Fruit fly (Drosophila melanogaster) whole organism, embryonic: Measurements from ENCODE around the gene CG42535.

Source experiments
- CG11093 ChIP-seq: fragments of 200-800 bp; sonication (Bioruptor generic); IDR thresholded peaks from 3 replicates; pipeline ENCODE4 v1.3.6; 2022; ENCODE audit warnings: missing biosample characterization, missing genetic modification characterization
- CG11695 ChIP-seq: fragments of 200-800 bp; sonication (Bioruptor generic); IDR thresholded peaks from 3 replicates; pipeline ENCODE4 v1.3.6; 2022; ENCODE audit warnings: missing biosample characterization, missing genetic modification characterization
- CG12155 ChIP-seq: fragments of 200-800 bp; sonication (Bioruptor generic); optimal IDR thresholded peaks from 3 replicates; lab custom pipeline; 2016; ENCODE audit warnings: missing biosample characterization, missing genetic modification characterization
- CG12236 ChIP-seq: fragments of 200-800 bp; sonication (Bioruptor generic); optimal IDR thresholded peaks from 2 replicates; lab custom pipeline; 2016; ENCODE audit warnings: missing biosample characterization, missing genetic modification characterization
- CG12769 ChIP-seq: fragments of 200-800 bp; sonication (Bioruptor generic); optimal IDR thresholded peaks from 2 replicates; lab custom pipeline; 2019; ENCODE audit warnings: missing biosample characterization, mild to moderate bottlenecking, missing genetic modification characterization, moderate library complexity
- CG12942 ChIP-seq: fragments of 200-800 bp; sonication (Bioruptor generic); optimal IDR thresholded peaks from 3 replicates; lab custom pipeline; 2016; ENCODE audit warnings: missing biosample characterization, missing genetic modification characterization
- CG14014 ChIP-seq: fragments of 200-800 bp; sonication (Bioruptor generic); IDR thresholded peaks from 2 replicates; pipeline ENCODE4 v1.3.6; 2022; ENCODE audit warnings: missing biosample characterization, missing genetic modification characterization
- CG14667 ChIP-seq: fragments of 200-800 bp; sonication (Bioruptor generic); IDR thresholded peaks from 2 replicates; pipeline ENCODE4 v1.3.6; 2022; ENCODE audit warnings: missing biosample characterization, missing genetic modification characterization
- CG14710 ChIP-seq: fragments of 200-800 bp; sonication (Bioruptor generic); optimal IDR thresholded peaks from 3 replicates; lab custom pipeline; 2019; ENCODE audit warnings: missing biosample characterization, mild to moderate bottlenecking, missing genetic modification characterization, moderate library complexity
- CG1602 ChIP-seq: fragments of 200-800 bp; sonication (Bioruptor generic); optimal IDR thresholded peaks from 3 replicates; lab custom pipeline; 2016; ENCODE audit warnings: missing biosample characterization, missing genetic modification characterization
- CG17802 ChIP-seq: fragments of 200-800 bp; sonication (Bioruptor generic); optimal IDR thresholded peaks from 2 replicates; lab custom pipeline; 2018; ENCODE audit warnings: missing biosample characterization, mild to moderate bottlenecking, missing genetic modification characterization, moderate library complexity
- CG2875 ChIP-seq: fragments of 200-800 bp; sonication (Bioruptor generic); optimal IDR thresholded peaks from 2 replicates; lab custom pipeline; 2017; ENCODE audit warnings: missing biosample characterization, mild to moderate bottlenecking, missing genetic modification characterization, missing genetic modification reagents
- CG30020 ChIP-seq: fragments of 200-800 bp; optimal IDR thresholded peaks from 2 replicates; lab custom pipeline; 2019; ENCODE audit warnings: missing biosample characterization, mild to moderate bottlenecking, missing genetic modification characterization, moderate library complexity
- CG3163 ChIP-seq: fragments of 200-800 bp; sonication (Bioruptor generic); optimal IDR thresholded peaks from 3 replicates; lab custom pipeline; 2016; ENCODE audit warnings: missing biosample characterization, missing genetic modification characterization
- CG33557 ChIP-seq: fragments of 200-800 bp; sonication (Bioruptor generic); optimal IDR thresholded peaks from 2 replicates; lab custom pipeline; 2019; ENCODE audit warnings: missing biosample characterization, mild to moderate bottlenecking, missing genetic modification characterization, moderate library complexity
- CG6654 ChIP-seq: fragments of 200-800 bp; sonication (Bioruptor generic); optimal IDR thresholded peaks from 2 replicates; lab custom pipeline; 2017; ENCODE audit warnings: missing biosample characterization, mild to moderate bottlenecking, missing genetic modification characterization
- CG6765 ChIP-seq: fragments of 200-800 bp; sonication (Bioruptor generic); optimal IDR thresholded peaks from 3 replicates; lab custom pipeline; 2017; ENCODE audit warnings: missing biosample characterization, mild to moderate bottlenecking, missing genetic modification characterization
- CG7963 ChIP-seq: fragments of 200-800 bp; sonication (Bioruptor generic); IDR thresholded peaks from 3 replicates; pipeline ENCODE4 v1.3.6; 2022; ENCODE audit warnings: missing biosample characterization, missing genetic modification characterization; ENCODE audit not compliant: partially characterized antibody
- CG8290 ChIP-seq, 3 experiments: fragments of 200-800 bp; sonication (Bioruptor generic); optimal IDR thresholded peaks; 2 replicates each; lab custom pipeline; 2016 to 2019; ENCODE audit warnings: missing biosample characterization in 3 of 3, missing genetic modification characterization in 3 of 3, mild to moderate bottlenecking in 2 of 3, moderate library complexity in 1 of 3
- CG9437 ChIP-seq: fragments of 200-800 bp; sonication (Bioruptor generic); optimal IDR thresholded peaks from 2 replicates; lab custom pipeline; 2018; ENCODE audit warnings: missing biosample characterization, mild to moderate bottlenecking, missing genetic modification characterization
- Camta ChIP-seq: fragments of 200-800 bp; sonication (Bioruptor generic); optimal IDR thresholded peaks from 2 replicates; lab custom pipeline; 2016; ENCODE audit warnings: missing biosample characterization, missing genetic modification characterization
- Dbx ChIP-seq: fragments of 200-800 bp; sonication (Bioruptor generic); IDR thresholded peaks from 3 replicates; pipeline ENCODE4 v1.3.6; 2022; ENCODE audit warnings: missing biosample characterization, missing genetic modification characterization
- Dek ChIP-seq: fragments of 200-800 bp; sonication (Bioruptor generic); optimal IDR thresholded peaks from 3 replicates; lab custom pipeline; 2019; ENCODE audit warnings: missing biosample characterization, mild to moderate bottlenecking, missing genetic modification characterization, moderate library complexity
- Dll ChIP-seq: fragments of 200-800 bp; sonication (Bioruptor generic); IDR thresholded peaks from 4 replicates; pipeline ENCODE4 v1.3.6; 2022; ENCODE audit warnings: missing biosample characterization, missing genetic modification characterization; ENCODE audit not compliant: partially characterized antibody
- Doc2 ChIP-seq: fragments of 200-800 bp; sonication (Bioruptor generic); IDR thresholded peaks from 2 replicates; pipeline ENCODE4 v1.3.6; 2022; ENCODE audit warnings: missing biosample characterization, missing genetic modification characterization
- Hr51 ChIP-seq, 2 experiments: fragments of 200-800 bp; sonication (Bioruptor generic); optimal IDR thresholded peaks; 2 replicates in 1 of 2; 3 replicates in 1 of 2; lab custom pipeline; 2016 to 2018; ENCODE audit warnings: missing biosample characterization in 2 of 2, missing genetic modification characterization in 2 of 2, mild to moderate bottlenecking in 1 of 2, moderate library complexity in 1 of 2
- Side ChIP-seq: fragments of 200-800 bp; sonication (Bioruptor generic); optimal IDR thresholded peaks from 2 replicates; lab custom pipeline; 2016; ENCODE audit warnings: missing biosample characterization, missing genetic modification characterization
- ab ChIP-seq: fragments of 200-800 bp; sonication (Bioruptor generic); optimal IDR thresholded peaks from 2 replicates; lab custom pipeline; 2016; ENCODE audit warnings: missing biosample characterization, missing genetic modification characterization
- br ChIP-seq: fragments of >200 bp; optimal IDR thresholded peaks from 2 replicates; lab custom pipeline; 2017
- bsh ChIP-seq, 2 experiments: fragments of 200-800 bp; sonication (Bioruptor generic); optimal IDR thresholded peaks; 2 replicates each; lab custom pipeline; 2017 to 2018; ENCODE audit warnings: mild to moderate bottlenecking in 2 of 2, missing biosample characterization in 2 of 2, missing genetic modification characterization in 2 of 2, moderate library complexity in 1 of 2
- caup ChIP-seq: fragments of 200-800 bp; sonication (Bioruptor generic); optimal IDR thresholded peaks from 3 replicates; lab custom pipeline; 2017; ENCODE audit warnings: missing biosample characterization, mild to moderate bottlenecking, missing genetic modification characterization, moderate library complexity; ENCODE audit not compliant: severe bottlenecking
- chinmo ChIP-seq: fragments of 200-800 bp; sonication (Bioruptor generic); IDR thresholded peaks from 4 replicates; pipeline ENCODE4 v1.3.6; 2022; ENCODE audit warnings: missing biosample characterization, missing genetic modification characterization; ENCODE audit not compliant: partially characterized antibody
- croc ChIP-seq: fragments of 200-800 bp; sonication (Bioruptor generic); conservative IDR thresholded peaks from 3 replicates; pipeline ENCODE4 v1.3.6; 2022; ENCODE audit warnings: missing biosample characterization, missing genetic modification characterization
- crp ChIP-seq, 2 experiments: fragments of 200-800 bp; sonication (Bioruptor generic); optimal IDR thresholded peaks; 2 replicates in 1 of 2; 3 replicates in 1 of 2; lab custom pipeline; 2017; ENCODE audit warnings: missing biosample characterization in 2 of 2, missing genetic modification characterization in 2 of 2, mild to moderate bottlenecking in 1 of 2, moderate library complexity in 1 of 2
- en ChIP-seq: fragments of 200-800 bp; sonication (Bioruptor generic); optimal IDR thresholded peaks from 2 replicates; lab custom pipeline; 2016; ENCODE audit warnings: missing biosample characterization, missing genetic modification characterization
- ewg ChIP-seq: fragments of 200-800 bp; sonication (Bioruptor generic); optimal IDR thresholded peaks from 3 replicates; lab custom pipeline; 2017; ENCODE audit warnings: mild to moderate bottlenecking, missing biosample characterization, missing genetic modification reagents, missing genetic modification characterization
- fd3F ChIP-seq: fragments of 200-800 bp; sonication (Bioruptor generic); optimal IDR thresholded peaks from 2 replicates; lab custom pipeline; 2018; ENCODE audit warnings: missing biosample characterization, mild to moderate bottlenecking, missing genetic modification characterization, moderate library complexity
- gce ChIP-seq: fragments of 200-800 bp; sonication (Bioruptor generic); IDR thresholded peaks from 3 replicates; pipeline ENCODE4 v1.3.6; 2022; ENCODE audit warnings: missing biosample characterization, missing genetic modification characterization
- gfzf ChIP-seq: fragments of 200-800 bp; sonication (Bioruptor generic); optimal IDR thresholded peaks from 2 replicates; lab custom pipeline; 2016; ENCODE audit warnings: missing biosample characterization, mild to moderate bottlenecking, missing genetic modification characterization, moderate library complexity
- insv ChIP-seq, 2 experiments: fragments of 200-800 bp; sonication (Bioruptor generic); optimal IDR thresholded peaks; 3 replicates each; lab custom pipeline; 2016 to 2018; ENCODE audit warnings: missing biosample characterization in 2 of 2, missing genetic modification characterization in 2 of 2
- jigr1 ChIP-seq: fragments of 200-800 bp; sonication (Bioruptor generic); IDR thresholded peaks from 3 replicates; pipeline ENCODE4 v1.3.6; 2022; ENCODE audit warnings: missing biosample characterization, missing genetic modification characterization
- jumu ChIP-seq: fragments of 200-800 bp; sonication (Bioruptor generic); optimal IDR thresholded peaks from 3 replicates; lab custom pipeline; 2016; ENCODE audit warnings: missing biosample characterization, missing genetic modification characterization
- kah ChIP-seq: fragments of 200-800 bp; sonication (Bioruptor generic); optimal IDR thresholded peaks from 2 replicates; lab custom pipeline; 2018; ENCODE audit warnings: missing biosample characterization, mild to moderate bottlenecking, missing genetic modification characterization
- kay ChIP-seq: fragments of 200-800 bp; sonication (Bioruptor generic); optimal IDR thresholded peaks from 2 replicates; lab custom pipeline; 2016; ENCODE audit warnings: missing biosample characterization, missing genetic modification characterization
- pan ChIP-seq, 4 experiments: fragments of >200 bp in 3 of 4; fragments of 200-800 bp in 1 of 4; sonication (Bioruptor generic) in 1 of 4; optimal IDR thresholded peaks in 3 of 4; IDR thresholded peaks in 1 of 4; 2 replicates each; pipeline versions ENCODE4 v1.3.6 to Lab custom; 2017 to 2022; ENCODE audit warnings: missing biosample characterization in 2 of 4, missing genetic modification characterization in 2 of 4, mixed read lengths in 1 of 4
- slou ChIP-seq: fragments of 200-800 bp; sonication (Bioruptor generic); optimal IDR thresholded peaks from 3 replicates; lab custom pipeline; 2016; ENCODE audit warnings: missing biosample characterization, missing genetic modification characterization
- sug ChIP-seq: fragments of 200-800 bp; optimal IDR thresholded peaks from 2 replicates; lab custom pipeline; 2019; ENCODE audit warnings: missing biosample characterization, mild to moderate bottlenecking, missing genetic modification characterization, moderate library complexity
- unc-4 ChIP-seq: fragments of 200-800 bp; sonication (Bioruptor generic); IDR thresholded peaks from 2 replicates; pipeline ENCODE4 v1.3.6; 2022; ENCODE audit warnings: missing biosample characterization, missing genetic modification characterization; ENCODE audit not compliant: partially characterized antibody

Gene CG42535

DNA sequence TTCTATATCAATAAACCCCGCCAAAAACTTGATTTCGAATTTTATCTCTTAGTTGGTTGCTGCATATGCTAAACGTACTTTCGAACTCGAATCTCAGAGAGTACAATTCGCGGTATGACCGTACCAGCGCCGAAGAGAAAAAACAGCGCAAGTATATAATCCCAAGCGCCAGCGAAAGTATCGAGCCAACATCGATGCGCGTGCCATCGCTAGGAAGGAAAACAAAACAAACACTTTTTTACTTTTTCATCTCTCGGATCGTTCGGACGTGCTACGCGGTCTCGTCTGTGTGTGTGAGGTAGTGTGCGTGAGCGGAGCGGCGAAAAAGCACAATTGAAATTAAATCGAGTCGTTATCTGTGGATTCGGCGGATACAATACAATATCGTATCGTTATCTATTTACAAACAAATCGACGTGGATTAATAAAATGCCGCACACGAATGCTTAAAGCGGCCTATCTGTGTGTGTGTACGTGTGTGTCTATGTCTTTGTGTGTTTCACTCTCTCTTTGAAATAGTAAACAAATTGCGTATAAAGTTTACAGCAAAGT, 33.9 kb upstream of the CG42535 start, which contains the start of gene simj (continued):
- TF ChIP-seq CG11093 (no peak), Camta (GFP tag; lab: Kevin White, UChicago) (no peak), CG6765 (GFP tag; lab: Kevin White, UChicago) (peak; percentile 59), CG8290 (GFP tag; optimal IDR thresholded peaks at IDR 0.05; lab: Kevin White, UChicago) (peak; percentile 64), CG8290 (tag; optimal IDR thresholded peaks at IDR 0.05; lab: Kevin White, UChicago) (peak in 1 of 2 experiments; percentile 87), pan (optimal IDR thresholded peaks at IDR 0.05; lab: Kevin White, UChicago) (no peak), pan (GFP tag; optimal IDR thresholded peaks at IDR 0.05 in 1 of 2, IDR thresholded peaks at IDR 0.05 in 1 of 2) (peak in 1 of 2 experiments; percentile 27), jigr1 (no peak), Dbx (GFP tag; lab: Robert Waterston, UW) (peak; percentile 80; the same call in 1 of the 3 replicates), CG12769 (peak; percentile 84), gce (GFP tag; lab: Robert Waterston, UW) (peak; percentile 35; the same call in 1 of the 3 replicates), CG14667 (no peak), CG12155 (GFP tag; lab: Kevin White, UChicago) (peak; percentile 54), CG2875 (GFP tag; lab: Kevin White, UChicago) (peak; percentile 17), CG3163 (GFP tag; lab: Kevin White, UChicago) (peak; percentile 83), ab (GFP tag; lab: Kevin White, UChicago) (no peak), CG11695 (GFP tag; lab: Robert Waterston, UW) (no peak), kah (GFP tag; lab: Kevin White, UChicago) (peak; percentile 67), croc (GFP tag; lab: Robert Waterston, UW) (no peak), Hr51 (GFP tag; optimal IDR thresholded peaks at IDR 0.05; lab: Kevin White, UChicago) (peak; percentile 10 to 39), fd3F (no peak), CG30020 (tag; lab: Kevin White, UChicago) (peak; percentile 16), en (GFP tag; lab: Kevin White, UChicago) (no peak), unc-4 (GFP tag; lab: Robert Waterston, UW) (peak; percentile 85), insv (GFP tag; optimal IDR thresholded peaks at IDR 0.05; lab: Kevin White, UChicago) (peak in 1 of 2 experiments; percentile 60), br (lab: Kevin White, UChicago) (no peak), crp (GFP tag; optimal IDR thresholded peaks at IDR 0.05; lab: Kevin White, UChicago) (peak in 1 of 2 experiments; percentile 63), CG7963 (peak; percentile 74), CG6654 (GFP tag; lab: Kevin White, UChicago) (no peak), Doc2 (GFP tag; lab: Robert Waterston, UW) (no peak), sug (tag; lab: Kevin White, UChicago) (peak; percentile 64), Side (GFP tag; lab: Kevin White, UChicago) (peak; percentile 36), CG14014 (peak; percentile 63; the same call in 1 of the 2 replicates), Dek (tag; lab: Kevin White, UChicago) (peak; percentile 65), slou (GFP tag; lab: Kevin White, UChicago) (no peak), gfzf (peak; percentile 98), CG12236 (GFP tag; lab: Kevin White, UChicago) (peak; percentile 21), CG33557 (GFP tag; lab: Kevin White, UChicago) (no peak), ewg (GFP tag; lab: Kevin White, UChicago) (peak; percentile 67), kay (GFP tag; lab: Kevin White, UChicago) (no peak), Dll (GFP tag; lab: Robert Waterston, UW) (peak; percentile 76), chinmo (GFP tag; lab: Robert Waterston, UW) (peak; percentile 96), CG14710 (tag; lab: Kevin White, UChicago) (peak; percentile 62), bsh (GFP tag; optimal IDR thresholded peaks at IDR 0.05; lab: Kevin White, UChicago) (peak in 1 of 2 experiments; percentile 26), CG9437 (GFP tag; lab: Kevin White, UChicago) (no peak), jumu (peak; percentile 46), caup (GFP tag; lab: Kevin White, UChicago) (peak; percentile 65), CG12942 (GFP tag; lab: Kevin White, UChicago) (no peak), CG1602 (GFP tag; lab: Kevin White, UChicago) (no peak), CG17802 (tag; lab: Kevin White, UChicago) (no peak)
